Worm (Caenorhabditis elegans) whole organism, L4/young adult: ENCODE measurements around the gene idpb-5.

Experiments used
- W03F9.2 ChIP-seq: fragments of 150-350 bp; optimal IDR thresholded peaks from 2 replicates; lab custom pipeline; 2014; ENCODE audit warnings: missing biosample characterization, missing genetic modification characterization
- dao-5 ChIP-seq: sonication (generic microtip); optimal IDR thresholded peaks from 2 replicates; lab custom pipeline; 2016; ENCODE audit warnings: missing genotype, missing genetic modification characterization, moderate library complexity, missing compliant biosample characterization
- him-1 ChIP-seq: sonication (generic microtip); optimal IDR thresholded peaks from 2 replicates; lab custom pipeline; 2016; ENCODE audit warnings: missing genotype, missing genetic modification reagents, missing genetic modification characterization, missing compliant biosample characterization

Gene idpb-5

ce11 chrV:11868142-11868541 lies 28.8 kb downstream of the idpb-5 start, which contains the start of gene R13H4.7:
TSS of gene R13H4.7 (minus strand) at chrV:11868242.
- TF ChIP-seq W03F9.2 (tag; lab: Kevin White, UChicago) (no peak), him-1 (tag; lab: Kevin White, UChicago) (no peak), dao-5 (no peak)

ce11 chrV:11875060-11875459 lies 35.7 kb downstream of the idpb-5 start, which contains the start of gene sulp-4:
TSS of gene sulp-4 (plus strand) at chrV:11875360.
- TF ChIP-seq W03F9.2 (tag; lab: Kevin White, UChicago) = no peak
- no peak for TF ChIP-seq dao-5
- no peak for TF ChIP-seq him-1 (tag; lab: Kevin White, UChicago)

- TF ChIP-seq W03F9.2 (tag; lab: Kevin White, UChicago) = no peak
- no peak for TF ChIP-seq him-1 (tag; lab: Kevin White, UChicago)
- TF ChIP-seq dao-5 = no peak
Measured at ce11 chrV:11876657-11877056, 37.3 kb downstream of the idpb-5 start.

- TF ChIP-seq dao-5 (no peak), him-1 (tag; lab: Kevin White, UChicago) (no peak), W03F9.2 (tag; lab: Kevin White, UChicago) (no peak)
Measured at ce11 chrV:11879732-11880131, 40.4 kb downstream of the idpb-5 start, which contains the start of gene sulp-5. TSS of gene sulp-5 (plus strand) at chrV:11880032.

- TF ChIP-seq W03F9.2 (tag; lab: Kevin White, UChicago) (no peak), dao-5 (no peak), him-1 (tag; lab: Kevin White, UChicago) (no peak)
Measured at ce11 chrV:11883215-11883614, 43.9 kb downstream of the idpb-5 start.

- TF ChIP-seq W03F9.2 (tag; lab: Kevin White, UChicago) = no peak
- no peak for TF ChIP-seq dao-5
- TF ChIP-seq him-1 (tag; lab: Kevin White, UChicago) = no peak
Measured at ce11 chrV:11885087-11885486, 45.8 kb downstream of the idpb-5 start.

ce11 chrV:11885939-11886338 lies 46.6 kb downstream of the idpb-5 start:
- TF ChIP-seq W03F9.2 (tag; lab: Kevin White, UChicago) (no peak), him-1 (tag; lab: Kevin White, UChicago) (no peak), dao-5 (no peak)

ce11 chrV:11887988-11888499 lies 48.7 kb downstream of the idpb-5 start, which contains the start of gene adh-1:
TSS of gene adh-1 (plus strand) at chrV:11888248.
- TF ChIP-seq W03F9.2 (tag; lab: Kevin White, UChicago) = no peak
- TF ChIP-seq dao-5 = no peak
- no peak for TF ChIP-seq him-1 (tag; lab: Kevin White, UChicago)

ce11 chrV:11888656-11889055 lies 49.3 kb downstream of the idpb-5 start:
- TF ChIP-seq W03F9.2 (tag; lab: Kevin White, UChicago) = no peak
- TF ChIP-seq him-1 (tag; lab: Kevin White, UChicago) = no peak
- TF ChIP-seq dao-5 = no peak

ce11 chrV:11889115-11889935 lies 50.0 kb downstream of the idpb-5 start:
- TF ChIP-seq him-1 (tag; lab: Kevin White, UChicago) (no peak), dao-5 (no peak), W03F9.2 (tag; lab: Kevin White, UChicago) (no peak)
